Worm (Caenorhabditis elegans) whole organism, L2 larva: ENCODE measurements around the gene srw-121.

ENCODE experiments used
- F13H6.1 ChIP-seq: sonication (generic microtip); optimal IDR thresholded peaks from 2 replicates; lab custom pipeline; 2016; ENCODE audit warnings: missing genetic modification characterization, missing compliant biosample characterization
- R02D3.7 ChIP-seq: fragments of 150-350 bp; optimal IDR thresholded peaks from 2 replicates; lab custom pipeline; 2014; ENCODE audit warnings: missing biosample characterization, missing genetic modification characterization
- lin-13 ChIP-seq: fragments of 150-350 bp; optimal IDR thresholded peaks from 2 replicates; lab custom pipeline; 2014; ENCODE audit warnings: missing biosample characterization, missing genetic modification reagents, missing genetic modification characterization
- lin-39 ChIP-seq: fragments of 150-350 bp; optimal IDR thresholded peaks from 2 replicates; lab custom pipeline; 2014; ENCODE audit warnings: missing biosample characterization, missing genetic modification reagents, missing genetic modification characterization
- lsy-2 ChIP-seq, 2 experiments: fragments of 150-350 bp in 1 of 2; sonication (generic microtip) in 1 of 2; optimal IDR thresholded peaks; 2 replicates each; lab custom pipeline; 2014 to 2017; ENCODE audit warnings: missing biosample characterization in 2 of 2, missing genetic modification characterization in 2 of 2
- nhr-12 ChIP-seq: fragments of 150-350 bp; optimal IDR thresholded peaks from 2 replicates; lab custom pipeline; 2014; ENCODE audit warnings: missing biosample characterization, missing genetic modification characterization
- sma-3 ChIP-seq: sonication (generic microtip); optimal IDR thresholded peaks from 2 replicates; lab custom pipeline; 2016; ENCODE audit warnings: missing genetic modification reagents, missing genetic modification characterization, missing compliant biosample characterization
- unc-62 ChIP-seq: fragments of 150-350 bp; optimal IDR thresholded peaks from 2 replicates; lab custom pipeline; 2014; ENCODE audit warnings: missing biosample characterization, missing genetic modification reagents, missing genetic modification characterization
- ztf-1 ChIP-seq: fragments of 200-800 bp; sonication (Bioruptor generic); conservative IDR thresholded peaks from 2 replicates; pipeline ENCODE4 v1.3.6; 2022; ENCODE audit warnings: missing genetic modification characterization, missing compliant biosample characterization

DNA sequence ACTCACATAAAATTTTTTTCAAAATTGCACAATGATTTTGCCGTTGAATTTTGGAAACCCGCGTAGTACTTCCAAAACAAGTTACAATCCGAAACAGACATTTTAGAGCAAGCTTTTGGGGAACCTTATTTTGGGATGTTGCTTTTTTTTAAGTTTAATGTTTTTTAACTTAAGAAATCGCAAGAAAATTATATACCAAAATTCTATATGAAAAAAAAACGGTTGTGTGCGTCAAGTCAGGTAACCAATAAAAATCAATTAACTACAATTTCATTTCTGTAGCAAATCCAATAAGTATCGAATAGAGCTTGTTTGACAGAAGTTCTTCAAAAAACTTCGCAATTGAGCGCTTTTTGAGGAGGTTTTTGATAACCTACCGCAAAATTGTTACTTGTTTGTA is 8.0 kb downstream of the srw-121 start, which contains the start of gene srw-117:
- TF ChIP-seq F13H6.1 (tag; lab: Kevin White, UChicago) (no peak), lin-13 (GFP tag; lab: Kevin White, UChicago) (no peak), sma-3 (GFP tag; lab: Kevin White, UChicago) (no peak), nhr-12 (no peak), R02D3.7 (tag; lab: Kevin White, UChicago) (no peak), lin-39 (tag; lab: Kevin White, UChicago) (no peak), lsy-2 (tag; optimal IDR thresholded peaks at IDR 0.05; lab: Kevin White, UChicago) (no peak), ztf-1 (GFP tag; lab: Robert Waterston, UW) (no peak), unc-62 (GFP tag; lab: Kevin White, UChicago) (no peak)
